Fruit fly (Drosophila melanogaster): ENCODE results near the gene Spp.

Spp gene

dm6 chr2L:540572-541210 lies 3.8 kb downstream of the Spp start (continued):
- TF ChIP-seq CG31365 (tag; optimal IDR thresholded peaks at IDR 0.05): no peak
- TF ChIP-seq scrt (GFP tag; optimal IDR thresholded peaks at IDR 0.05): no peak
- TF ChIP-seq CG34376 (GFP tag; optimal IDR thresholded peaks at IDR 0.05): peak; percentile 79
- TF ChIP-seq CG33557 (GFP tag; optimal IDR thresholded peaks at IDR 0.05): peak; percentile 62
- TF ChIP-seq CG18599 (GFP tag; optimal IDR thresholded peaks at IDR 0.05): no peak
- TF ChIP-seq wdn (GFP tag; IDR thresholded peaks at IDR 0.05): no peak
- no peak for TF ChIP-seq ap (GFP tag; IDR thresholded peaks at IDR 0.05)
- TF ChIP-seq esg (GFP tag; conservative IDR thresholded peaks at IDR 0.05): no peak
- peak; percentile 42; the same call in 1 of the 2 replicates for TF ChIP-seq CG2129 (GFP tag; IDR thresholded peaks at IDR 0.05; ENCODE audit: partially characterized antibody)
- no peak for TF ChIP-seq bcd (GFP tag; optimal IDR thresholded peaks at IDR 0.05)
- TF ChIP-seq croc (GFP tag; conservative IDR thresholded peaks at IDR 0.05): no peak
- TF ChIP-seq schlank (tag; optimal IDR thresholded peaks at IDR 0.05): no peak
- TF ChIP-seq CG2120 (GFP tag; optimal IDR thresholded peaks at IDR 0.05): no peak
- peak; percentile 45; the same call in 1 of the 2 replicates for TF ChIP-seq NFAT (GFP tag; IDR thresholded peaks at IDR 0.05)
- no peak for TF ChIP-seq Hr51 (GFP tag; optimal IDR thresholded peaks at IDR 0.05)
- no peak for TF ChIP-seq ERR (GFP tag; optimal IDR thresholded peaks at IDR 0.05)
- no peak for TF ChIP-seq lov (optimal IDR thresholded peaks at IDR 0.05)
- 0 out of 3 replicates have a peak, but pooled peaks have one; percentile 44 for TF ChIP-seq lov (GFP tag; IDR thresholded peaks at IDR 0.05)
- peak; percentile 97 for TF ChIP-seq CG33213 (GFP tag; optimal IDR thresholded peaks at IDR 0.05)
- no peak for TF ChIP-seq ken (GFP tag; IDR thresholded peaks at IDR 0.05)
- TF ChIP-seq CG10431 (GFP tag; optimal IDR thresholded peaks at IDR 0.05): peak; percentile 42
- TF ChIP-seq CG14441 (GFP tag; IDR thresholded peaks at IDR 0.05): no peak
- peak; percentile 100 for TF ChIP-seq Myb (GFP tag; optimal IDR thresholded peaks at IDR 0.05)
- no peak for TF ChIP-seq Drgx (GFP tag; IDR thresholded peaks at IDR 0.05)
- TF ChIP-seq CG15011 (GFP tag; optimal IDR thresholded peaks at IDR 0.05): no peak
- peak; percentile 58 for TF ChIP-seq trem (tag; optimal IDR thresholded peaks at IDR 0.05)
- TF ChIP-seq CG4820 (GFP tag; optimal IDR thresholded peaks at IDR 0.05): no peak
- TF ChIP-seq CG2712 (tag; optimal IDR thresholded peaks at IDR 0.05): peak; percentile 55
- TF ChIP-seq CG4282 (GFP tag; optimal IDR thresholded peaks at IDR 0.05): no peak
- TF ChIP-seq CG8089 (GFP tag; optimal IDR thresholded peaks at IDR 0.05): no peak
- no peak for TF ChIP-seq toy (GFP tag; IDR thresholded peaks at IDR 0.05)
- TF ChIP-seq stc (GFP tag; IDR thresholded peaks at IDR 0.05): no peak
- no peak for TF ChIP-seq CG4617 (GFP tag; optimal IDR thresholded peaks at IDR 0.05; ENCODE audit: borderline replicate concordance)
- peak; percentile 58; the same call in 2 of the 3 replicates for TF ChIP-seq ci (GFP tag; IDR thresholded peaks at IDR 0.05)
- no peak for TF ChIP-seq Max (GFP tag; optimal IDR thresholded peaks at IDR 0.05)
- no peak for TF ChIP-seq CG6683 (GFP tag; optimal IDR thresholded peaks at IDR 0.05)
- TF ChIP-seq BEAF-32 (GFP tag; optimal IDR thresholded peaks at IDR 0.05): peak; percentile 39
- peak; percentile 21 for TF ChIP-seq cg (GFP tag; optimal IDR thresholded peaks at IDR 0.05)
- no peak for TF ChIP-seq CG15073 (GFP tag; optimal IDR thresholded peaks at IDR 0.05)
- no peak for TF ChIP-seq Dad (GFP tag; optimal IDR thresholded peaks at IDR 0.05)
- TF ChIP-seq CG15269 (tag; optimal IDR thresholded peaks at IDR 0.05): peak; percentile 44
- no peak for TF ChIP-seq sens-2 (GFP tag; IDR thresholded peaks at IDR 0.05)
- TF ChIP-seq CG7556 (GFP tag; optimal IDR thresholded peaks at IDR 0.05): no peak
- TF ChIP-seq Fer2 (tag; optimal IDR thresholded peaks at IDR 0.05): no peak
- TF ChIP-seq CG9727 (GFP tag; optimal IDR thresholded peaks at IDR 0.05): peak; percentile 13
- TF ChIP-seq CG13894 (tag; optimal IDR thresholded peaks at IDR 0.05): peak; percentile 69
- TF ChIP-seq hth (optimal IDR thresholded peaks at IDR 0.05): no peak
- TF ChIP-seq psq (GFP tag; optimal IDR thresholded peaks at IDR 0.05): no peak
- no peak for TF ChIP-seq Rx (GFP tag; IDR thresholded peaks at IDR 0.05)
- no peak for TF ChIP-seq tll (GFP tag; optimal IDR thresholded peaks at IDR 0.05)

Data from whole organism, embryonic.